Worm (Caenorhabditis elegans) whole organism, L4 larva: ENCODE results near the gene F18C5.10.

Experiments used
- nhr-48 ChIP-seq: sonication (generic microtip); optimal IDR thresholded peaks from 2 replicates; lab custom pipeline; 2016; ENCODE audit warnings: mild to moderate bottlenecking, missing genetic modification characterization, missing compliant biosample characterization
- zag-1 ChIP-seq: fragments of 150-350 bp; optimal IDR thresholded peaks from 2 replicates; lab custom pipeline; 2014; ENCODE audit warnings: missing biosample characterization, missing genetic modification characterization

DNA sequence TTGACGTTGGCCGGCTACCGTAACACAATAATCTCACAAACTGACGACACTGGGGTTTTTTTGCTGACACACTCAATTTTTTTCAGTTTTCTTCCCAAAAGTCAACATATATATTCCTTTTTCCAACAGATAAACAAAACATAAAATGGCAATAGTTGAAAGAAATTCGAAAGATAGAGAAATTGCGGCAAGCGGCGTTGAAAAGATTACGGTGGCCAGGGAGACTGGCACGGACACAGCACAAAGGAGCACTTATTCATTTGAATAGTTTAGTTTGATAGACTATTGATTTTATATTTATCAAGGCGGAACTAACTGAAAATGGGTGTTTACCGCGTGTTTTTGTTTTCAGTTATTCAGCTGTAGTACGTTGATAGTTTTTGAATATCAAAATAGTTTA is 39.9 kb downstream of the F18C5.10 start, which contains the start of gene toe-2:
- TF ChIP-seq zag-1 (no peak), nhr-48 (no peak)
